Worm (Caenorhabditis elegans) whole organism, mixed stage, embryonic: Measurements from ENCODE around the gene spi-1.

Experiments
- elt-3 ChIP-seq: fragments of 150-350 bp; optimal IDR thresholded peaks from 2 replicates; lab custom pipeline; 2014; ENCODE audit warnings: missing biosample characterization, missing genetic modification characterization
- mls-2 ChIP-seq: sonication (generic microtip); optimal IDR thresholded peaks from 2 replicates; lab custom pipeline; 2016; ENCODE audit warnings: mild to moderate bottlenecking, missing genetic modification characterization, moderate library complexity, missing compliant biosample characterization
- nhr-12 ChIP-seq: fragments of 150-350 bp; optimal IDR thresholded peaks from 2 replicates; lab custom pipeline; 2014; ENCODE audit warnings: missing biosample characterization, missing genetic modification characterization
- pha-4 ChIP-seq: fragments of 150-350 bp; optimal IDR thresholded peaks from 2 replicates; lab custom pipeline; 2018; ENCODE audit warnings: missing biosample characterization, missing genetic modification reagents, missing genetic modification characterization
- snpc-4 ChIP-seq: fragments of 150-350 bp; optimal IDR thresholded peaks from 2 replicates; lab custom pipeline; 2014; ENCODE audit warnings: missing biosample characterization, missing genetic modification characterization

ce11 chrII:7537603-7538230 lies 41.7 kb downstream of the spi-1 start, which contains the start of gene nfi-1:
- TF ChIP-seq elt-3 (tag; lab: Kevin White, UChicago) (no peak), pha-4 (tag; lab: Kevin White, UChicago) (no peak), mls-2 (tag; lab: Kevin White, UChicago) (no peak), nhr-12 (tag; lab: Kevin White, UChicago) (no peak), snpc-4 (tag; lab: Kevin White, UChicago) (no peak)
